Fruit fly (Drosophila melanogaster) whole organism, embryonic: ENCODE data around the gene CG33235.

Experiments
- Antp ChIP-seq: fragments of 200-800 bp; sonication (Bioruptor generic); optimal IDR thresholded peaks from 3 replicates; lab custom pipeline; 2016; ENCODE audit warnings: missing biosample characterization, missing genetic modification characterization
- Atf-2 ChIP-seq: fragments of 200-800 bp; sonication (Bioruptor generic); optimal IDR thresholded peaks from 2 replicates; lab custom pipeline; 2016; ENCODE audit warnings: missing biosample characterization, missing genetic modification characterization
- Bteb2 ChIP-seq: fragments of 200-800 bp; sonication (Bioruptor generic); optimal IDR thresholded peaks from 2 replicates; lab custom pipeline; 2016; ENCODE audit warnings: missing biosample characterization, missing genetic modification characterization
- CG10321 ChIP-seq: fragments of 200-800 bp; sonication (Bioruptor generic); IDR thresholded peaks from 2 replicates; pipeline ENCODE4 v1.3.6; 2022; ENCODE audit warnings: missing biosample characterization, missing genetic modification characterization
- CG11504 ChIP-seq: fragments of 200-800 bp; sonication (Bioruptor generic); optimal IDR thresholded peaks from 3 replicates; lab custom pipeline; 2019; ENCODE audit warnings: missing biosample characterization, mild to moderate bottlenecking, missing genetic modification characterization, moderate library complexity
- CG12236 ChIP-seq: fragments of 200-800 bp; sonication (Bioruptor generic); optimal IDR thresholded peaks from 2 replicates; lab custom pipeline; 2016; ENCODE audit warnings: missing biosample characterization, missing genetic modification characterization
- CG16779 ChIP-seq: fragments of 200-800 bp; sonication (Bioruptor generic); IDR thresholded peaks from 2 replicates; pipeline ENCODE4 v1.3.6; 2022; ENCODE audit warnings: missing biosample characterization, missing genetic modification characterization
- CG16863 ChIP-seq: fragments of 200-800 bp; sonication (Bioruptor generic); optimal IDR thresholded peaks from 3 replicates; lab custom pipeline; 2016; ENCODE audit warnings: missing biosample characterization, missing genetic modification characterization
- CG2129 ChIP-seq: fragments of 200-800 bp; sonication (Bioruptor generic); IDR thresholded peaks from 2 replicates; pipeline ENCODE4 v1.3.6; 2022; ENCODE audit warnings: missing biosample characterization, missing genetic modification characterization; ENCODE audit not compliant: partially characterized antibody
- CG30020 ChIP-seq: fragments of 200-800 bp; optimal IDR thresholded peaks from 2 replicates; lab custom pipeline; 2019; ENCODE audit warnings: missing biosample characterization, mild to moderate bottlenecking, missing genetic modification characterization, moderate library complexity
- CG32767 ChIP-seq: fragments of 200-800 bp; sonication (Bioruptor generic); IDR thresholded peaks from 2 replicates; pipeline ENCODE4 v1.3.6; 2022; ENCODE audit warnings: missing biosample characterization, missing genetic modification characterization
- CG43689 ChIP-seq: fragments of 200-800 bp; sonication (Bioruptor generic); IDR thresholded peaks from 2 replicates; pipeline ENCODE4 v1.3.6; 2022; ENCODE audit warnings: missing biosample characterization, missing genetic modification characterization
- CG5180 ChIP-seq: fragments of 200-800 bp; sonication (Bioruptor generic); optimal IDR thresholded peaks from 3 replicates; lab custom pipeline; 2017; ENCODE audit warnings: missing biosample characterization, missing genetic modification characterization, mild to moderate bottlenecking, moderate library complexity, missing genetic modification reagents
- CG6654 ChIP-seq: fragments of 200-800 bp; sonication (Bioruptor generic); optimal IDR thresholded peaks from 2 replicates; lab custom pipeline; 2017; ENCODE audit warnings: missing biosample characterization, mild to moderate bottlenecking, missing genetic modification characterization
- CG6813 ChIP-seq: fragments of 200-800 bp; sonication (Bioruptor generic); optimal IDR thresholded peaks from 2 replicates; lab custom pipeline; 2017; ENCODE audit warnings: missing biosample characterization, missing genetic modification characterization, mild to moderate bottlenecking, moderate library complexity, missing genetic modification reagents
- CG7271 ChIP-seq: fragments of 200-800 bp; sonication (Bioruptor generic); optimal IDR thresholded peaks from 2 replicates; lab custom pipeline; 2018; ENCODE audit warnings: missing biosample characterization, mild to moderate bottlenecking, missing genetic modification characterization, moderate library complexity
- CG7372 ChIP-seq: fragments of 200-800 bp; sonication (Bioruptor generic); IDR thresholded peaks from 2 replicates; pipeline ENCODE4 v1.3.6; 2022; ENCODE audit warnings: missing biosample characterization, missing genetic modification characterization
- Camta ChIP-seq: fragments of 200-800 bp; sonication (Bioruptor generic); optimal IDR thresholded peaks from 2 replicates; lab custom pipeline; 2016; ENCODE audit warnings: missing biosample characterization, missing genetic modification characterization
- CoRest ChIP-seq: fragments of 200-800 bp; sonication (Bioruptor generic); optimal IDR thresholded peaks from 3 replicates; lab custom pipeline; 2018; ENCODE audit warnings: missing biosample characterization, mild to moderate bottlenecking, missing genetic modification characterization, moderate library complexity
- D19A ChIP-seq: fragments of 200-800 bp; optimal IDR thresholded peaks from 3 replicates; lab custom pipeline; 2019; ENCODE audit warnings: missing biosample characterization, mild to moderate bottlenecking, missing genetic modification characterization, moderate library complexity
- Doc2 ChIP-seq: fragments of 200-800 bp; sonication (Bioruptor generic); IDR thresholded peaks from 2 replicates; pipeline ENCODE4 v1.3.6; 2022; ENCODE audit warnings: missing biosample characterization, missing genetic modification characterization
- Fer1 ChIP-seq: fragments of 200-800 bp; sonication (Bioruptor generic); optimal IDR thresholded peaks from 2 replicates; lab custom pipeline; 2017; ENCODE audit warnings: missing biosample characterization, mild to moderate bottlenecking, missing genetic modification characterization
- H2.0 ChIP-seq: fragments of 200-800 bp; sonication (Bioruptor generic); IDR thresholded peaks from 2 replicates; pipeline ENCODE4 v1.3.6; 2022; ENCODE audit warnings: missing biosample characterization, missing genetic modification characterization
- HLH4C ChIP-seq: fragments of 200-800 bp; sonication (Bioruptor generic); IDR thresholded peaks from 3 replicates; pipeline ENCODE4 v1.3.6; 2022; ENCODE audit warnings: missing biosample characterization, missing genetic modification characterization; ENCODE audit not compliant: partially characterized antibody
- Hr78 ChIP-seq, 2 experiments: fragments of 200-800 bp in 1 of 2; fragments of >200 bp in 1 of 2; sonication (Bioruptor generic) in 1 of 2; optimal IDR thresholded peaks; 2 replicates each; lab custom pipeline; 2017 to 2019; ENCODE audit warnings: missing biosample characterization in 2 of 2, missing genetic modification characterization in 2 of 2, mild to moderate bottlenecking in 1 of 2, moderate library complexity in 1 of 2
- Hsf ChIP-seq: fragments of 200-800 bp; sonication (Bioruptor generic); optimal IDR thresholded peaks from 3 replicates; lab custom pipeline; 2016; ENCODE audit warnings: missing biosample characterization, missing genetic modification characterization
- Lpt ChIP-seq: fragments of >200 bp; optimal IDR thresholded peaks from 2 replicates; lab custom pipeline; 2018; ENCODE audit warnings: missing biosample characterization, missing genetic modification characterization
- NC2β ChIP-seq: fragments of 200-800 bp; sonication (Bioruptor generic); optimal IDR thresholded peaks from 2 replicates; lab custom pipeline; 2016; ENCODE audit warnings: missing biosample characterization, missing genetic modification characterization
- Neu2 ChIP-seq: fragments of 200-800 bp; sonication (Bioruptor generic); optimal IDR thresholded peaks from 3 replicates; lab custom pipeline; 2016; ENCODE audit warnings: missing biosample characterization, missing genetic modification characterization, borderline replicate concordance
- Nf-YA ChIP-seq: fragments of 200-800 bp; sonication (Bioruptor generic); IDR thresholded peaks from 2 replicates; pipeline ENCODE4 v1.3.6; 2022; ENCODE audit warnings: missing biosample characterization, missing genetic modification characterization
- Nf-YC ChIP-seq: fragments of 200-800 bp; optimal IDR thresholded peaks from 3 replicates; lab custom pipeline; 2019; ENCODE audit warnings: missing biosample characterization, mild to moderate bottlenecking, missing genetic modification characterization, moderate library complexity
- Ptx1 ChIP-seq: fragments of 200-800 bp; sonication (Bioruptor generic); IDR thresholded peaks from 2 replicates; pipeline ENCODE4 v1.3.6; 2022; ENCODE audit warnings: missing biosample characterization, missing genetic modification characterization
- Ravus ChIP-seq: fragments of 200-800 bp; sonication (Bioruptor generic); IDR thresholded peaks from 2 replicates; pipeline ENCODE4 v1.3.6; 2022; ENCODE audit warnings: missing biosample characterization, missing genetic modification characterization
- Sry-δ ChIP-seq: fragments of 200-800 bp; sonication (Bioruptor generic); optimal IDR thresholded peaks from 2 replicates; lab custom pipeline; 2016; ENCODE audit warnings: missing biosample characterization, missing genetic modification characterization
- az2 ChIP-seq: fragments of 200-800 bp; sonication (Bioruptor generic); optimal IDR thresholded peaks from 3 replicates; lab custom pipeline; 2016; ENCODE audit warnings: missing biosample characterization, missing genetic modification characterization
- bowl ChIP-seq: fragments of 200-800 bp; sonication (Bioruptor generic); IDR thresholded peaks from 2 replicates; pipeline ENCODE4 v1.3.6; 2022; ENCODE audit warnings: missing biosample characterization, missing genetic modification characterization
- bsh ChIP-seq, 2 experiments: fragments of 200-800 bp; sonication (Bioruptor generic); optimal IDR thresholded peaks; 2 replicates each; lab custom pipeline; 2017 to 2018; ENCODE audit warnings: mild to moderate bottlenecking in 2 of 2, missing biosample characterization in 2 of 2, missing genetic modification characterization in 2 of 2, moderate library complexity in 1 of 2
- chinmo ChIP-seq: fragments of 200-800 bp; sonication (Bioruptor generic); IDR thresholded peaks from 4 replicates; pipeline ENCODE4 v1.3.6; 2022; ENCODE audit warnings: missing biosample characterization, missing genetic modification characterization; ENCODE audit not compliant: partially characterized antibody
- crp ChIP-seq, 2 experiments: fragments of 200-800 bp; sonication (Bioruptor generic); optimal IDR thresholded peaks; 2 replicates in 1 of 2; 3 replicates in 1 of 2; lab custom pipeline; 2017; ENCODE audit warnings: missing biosample characterization in 2 of 2, missing genetic modification characterization in 2 of 2, mild to moderate bottlenecking in 1 of 2, moderate library complexity in 1 of 2
- dm ChIP-seq: fragments of 200-800 bp; sonication (Bioruptor generic); optimal IDR thresholded peaks from 3 replicates; lab custom pipeline; 2016; ENCODE audit warnings: missing biosample characterization, missing genetic modification characterization
- gcm2 ChIP-seq: fragments of 200-800 bp; sonication (Bioruptor generic); optimal IDR thresholded peaks from 2 replicates; lab custom pipeline; 2016; ENCODE audit warnings: missing biosample characterization, missing genetic modification characterization
- lbe ChIP-seq: fragments of 200-800 bp; sonication (Bioruptor generic); optimal IDR thresholded peaks from 2 replicates; lab custom pipeline; 2016; ENCODE audit warnings: missing biosample characterization, mild to moderate bottlenecking, missing genetic modification characterization
- lilli ChIP-seq: fragments of 200-800 bp; sonication (Bioruptor generic); optimal IDR thresholded peaks from 3 replicates; lab custom pipeline; 2016; ENCODE audit warnings: missing biosample characterization, missing genetic modification characterization
- ranshi ChIP-seq: fragments of 200-800 bp; sonication (Bioruptor generic); IDR thresholded peaks from 2 replicates; pipeline ENCODE4 v1.3.6; 2022; ENCODE audit warnings: missing biosample characterization, missing genetic modification characterization
- slbo ChIP-seq: fragments of 200-800 bp; sonication (Bioruptor generic); IDR thresholded peaks from 2 replicates; pipeline ENCODE4 v1.3.6; 2022; ENCODE audit warnings: missing biosample characterization, missing genetic modification characterization
- tap ChIP-seq: fragments of 200-800 bp; optimal IDR thresholded peaks from 3 replicates; lab custom pipeline; 2019; ENCODE audit warnings: missing biosample characterization, mild to moderate bottlenecking, missing genetic modification characterization, moderate library complexity
- tll ChIP-seq, 2 experiments: fragments of 200-800 bp in 1 of 2; fragments of >200 bp in 1 of 2; sonication (Bioruptor generic) in 1 of 2; optimal IDR thresholded peaks; 2 replicates each; lab custom pipeline; 2017 to 2019; ENCODE audit warnings: missing biosample characterization in 2 of 2, missing genetic modification characterization in 2 of 2, mild to moderate bottlenecking in 1 of 2, moderate library complexity in 1 of 2
- tup ChIP-seq: fragments of 200-800 bp; sonication (Bioruptor generic); optimal IDR thresholded peaks from 2 replicates; lab custom pipeline; 2016; ENCODE audit warnings: missing biosample characterization, mild to moderate bottlenecking, missing genetic modification characterization, moderate library complexity
- unc-4 ChIP-seq: fragments of 200-800 bp; sonication (Bioruptor generic); IDR thresholded peaks from 2 replicates; pipeline ENCODE4 v1.3.6; 2022; ENCODE audit warnings: missing biosample characterization, missing genetic modification characterization; ENCODE audit not compliant: partially characterized antibody
- zen ChIP-seq: fragments of 200-800 bp; sonication (Bioruptor generic); optimal IDR thresholded peaks from 3 replicates; lab custom pipeline; 2018; ENCODE audit warnings: missing biosample characterization, mild to moderate bottlenecking, missing genetic modification characterization, moderate library complexity

The CG33235 gene

dm6 chrX:11494731-11495277 is 3.4 kb upstream of the CG33235 start (continued):
- TF ChIP-seq Hr78 (GFP tag; optimal IDR thresholded peaks at IDR 0.05; lab: Kevin White, UChicago), result peak in 1 of 2 experiments; percentile 52
- peak; percentile 21 for TF ChIP-seq CG7271 (tag; lab: Kevin White, UChicago)
- no peak for TF ChIP-seq CG10321 (GFP tag; lab: Robert Waterston, UW)
- TF ChIP-seq Nf-YC (tag; lab: Kevin White, UChicago), result no peak
- TF ChIP-seq CG5180 (GFP tag; lab: Kevin White, UChicago), result peak; percentile 26
- peak; percentile 62 for TF ChIP-seq lilli (GFP tag; lab: Kevin White, UChicago)
- TF ChIP-seq zen (tag; lab: Kevin White, UChicago), result peak; percentile 76
- peak; percentile 73 for TF ChIP-seq CG16863 (GFP tag; lab: Kevin White, UChicago)
- peak; percentile 30 for TF ChIP-seq dm (GFP tag; lab: Kevin White, UChicago)
- no peak for TF ChIP-seq CG2129 (GFP tag; lab: Robert Waterston, UW)
- peak; percentile 84 for TF ChIP-seq NC2β (GFP tag; lab: Kevin White, UChicago)
- TF ChIP-seq az2 (GFP tag; lab: Kevin White, UChicago), result peak; percentile 76
- no peak for TF ChIP-seq ranshi (GFP tag; lab: Robert Waterston, UW)
- TF ChIP-seq tup, result no peak
- TF ChIP-seq Camta, result peak; percentile 67
- peak; percentile 73 for TF ChIP-seq D19A (tag; lab: Kevin White, UChicago)
- TF ChIP-seq CoRest (tag; lab: Kevin White, UChicago), result peak; percentile 82
- TF ChIP-seq HLH4C (GFP tag; lab: Robert Waterston, UW), result no peak
- peak; percentile 35 for TF ChIP-seq CG30020 (tag; lab: Kevin White, UChicago)
- TF ChIP-seq Ravus, result no peak
- TF ChIP-seq tap (tag; lab: Kevin White, UChicago), result peak; percentile 57
- TF ChIP-seq Ptx1 (GFP tag; lab: Robert Waterston, UW), result peak; percentile 57
- peak; percentile 73 for TF ChIP-seq CG6813 (GFP tag; lab: Kevin White, UChicago)
- TF ChIP-seq Hsf (GFP tag; lab: Kevin White, UChicago), result peak; percentile 83
- peak; percentile 17 for TF ChIP-seq Neu2 (GFP tag; lab: Kevin White, UChicago)
- TF ChIP-seq bowl (GFP tag; lab: Robert Waterston, UW), result no peak
- TF ChIP-seq gcm2 (GFP tag; lab: Kevin White, UChicago), result no peak
- peak in 1 of 2 experiments; percentile 40 for TF ChIP-seq crp (GFP tag; optimal IDR thresholded peaks at IDR 0.05; lab: Kevin White, UChicago)
- peak; percentile 75 for TF ChIP-seq CG11504 (tag; lab: Kevin White, UChicago)
- TF ChIP-seq CG32767 (GFP tag; lab: Robert Waterston, UW), result peak; percentile 65; the same call in 1 of the 2 replicates
- no peak for TF ChIP-seq CG7372 (GFP tag; lab: Robert Waterston, UW)
- no peak for TF ChIP-seq Nf-YA
- no peak for TF ChIP-seq Doc2
- peak; percentile 73 for TF ChIP-seq Antp
- no peak for TF ChIP-seq CG16779
- TF ChIP-seq Lpt (GFP tag; lab: Kevin White, UChicago), result no peak
- TF ChIP-seq CG6654 (GFP tag; lab: Kevin White, UChicago), result peak; percentile 29
- TF ChIP-seq CG12236, result peak; percentile 49
- TF ChIP-seq Bteb2 (GFP tag; lab: Kevin White, UChicago), result peak; percentile 44
- TF ChIP-seq Fer1, result peak; percentile 31
- TF ChIP-seq CG43689, result no peak
- TF ChIP-seq unc-4, result no peak
- TF ChIP-seq H2.0 (GFP tag; lab: Robert Waterston, UW), result peak; percentile 43
- TF ChIP-seq slbo (GFP tag; lab: Robert Waterston, UW), result peak; percentile 54
- TF ChIP-seq lbe (GFP tag; lab: Kevin White, UChicago), result peak; percentile 83
- peak; percentile 4 for TF ChIP-seq Sry-δ
- TF ChIP-seq bsh (GFP tag; optimal IDR thresholded peaks at IDR 0.05; lab: Kevin White, UChicago), result peak; percentile 88 to 95
- TF ChIP-seq Atf-2 (GFP tag; lab: Kevin White, UChicago), result peak; percentile 78
- no peak for TF ChIP-seq chinmo (GFP tag; lab: Robert Waterston, UW)
- no peak for TF ChIP-seq tll (GFP tag; optimal IDR thresholded peaks at IDR 0.05; lab: Kevin White, UChicago)
